Fruit fly (Drosophila melanogaster) whole organism, adult: ENCODE data around the gene Lrch.

Experiments used
- CG11617 ChIP-seq: fragments of 200-800 bp; sonication (Bioruptor generic); optimal IDR thresholded peaks from 2 replicates; lab custom pipeline; 2017; ENCODE audit warnings: mild to moderate bottlenecking, missing biosample characterization, missing genetic modification reagents, missing genetic modification characterization
- CG12768 ChIP-seq: fragments of 200-800 bp; sonication (Bioruptor generic); optimal IDR thresholded peaks from 2 replicates; lab custom pipeline; 2017; ENCODE audit warnings: missing biosample characterization, missing genetic modification characterization, mild to moderate bottlenecking, moderate library complexity, missing genetic modification reagents
- CG14711 ChIP-seq: fragments of 200-800 bp; sonication (Bioruptor generic); optimal IDR thresholded peaks from 2 replicates; lab custom pipeline; 2018; ENCODE audit warnings: missing biosample characterization, mild to moderate bottlenecking, missing genetic modification characterization, moderate library complexity
- CG1620 ChIP-seq: fragments of 200-800 bp; sonication (Bioruptor generic); optimal IDR thresholded peaks from 2 replicates; lab custom pipeline; 2016; ENCODE audit warnings: missing biosample characterization, missing genetic modification characterization
- CG33017 ChIP-seq: fragments of 200-800 bp; sonication (Bioruptor generic); optimal IDR thresholded peaks from 2 replicates; lab custom pipeline; 2018; ENCODE audit warnings: missing biosample characterization, mild to moderate bottlenecking, missing genetic modification characterization, moderate library complexity
- CG5204 ChIP-seq: fragments of 200-800 bp; sonication (Bioruptor generic); optimal IDR thresholded peaks from 2 replicates; lab custom pipeline; 2016; ENCODE audit warnings: missing biosample characterization, missing genetic modification characterization
- CG7045 ChIP-seq: fragments of 200-800 bp; sonication (Bioruptor generic); optimal IDR thresholded peaks from 2 replicates; lab custom pipeline; 2017; ENCODE audit warnings: missing biosample characterization, mild to moderate bottlenecking, missing genetic modification characterization
- CG7101 ChIP-seq: fragments of 200-800 bp; sonication (Bioruptor generic); optimal IDR thresholded peaks from 2 replicates; lab custom pipeline; 2018; ENCODE audit warnings: missing biosample characterization, mild to moderate bottlenecking, missing genetic modification characterization, moderate library complexity
- Clk ChIP-seq: fragments of 200-800 bp; sonication (Bioruptor generic); optimal IDR thresholded peaks from 2 replicates; lab custom pipeline; 2017; ENCODE audit warnings: missing biosample characterization, missing genetic modification characterization
- Crg-1 ChIP-seq: fragments of 200-800 bp; sonication (Bioruptor generic); optimal IDR thresholded peaks from 2 replicates; lab custom pipeline; 2016; ENCODE audit warnings: missing biosample characterization, missing genetic modification characterization
- Hr96 ChIP-seq: fragments of 200-800 bp; sonication (Bioruptor generic); optimal IDR thresholded peaks from 2 replicates; lab custom pipeline; 2016; ENCODE audit warnings: missing biosample characterization, missing genetic modification characterization
- Mnt ChIP-seq: fragments of 200-800 bp; sonication (Bioruptor generic); optimal IDR thresholded peaks from 2 replicates; lab custom pipeline; 2016; ENCODE audit warnings: missing biosample characterization, mild to moderate bottlenecking, missing genetic modification characterization
- bab1 ChIP-seq: fragments of 200-800 bp; sonication (Bioruptor generic); optimal IDR thresholded peaks from 3 replicates; lab custom pipeline; 2019; ENCODE audit warnings: missing biosample characterization, mild to moderate bottlenecking, missing genetic modification characterization, moderate library complexity
- cic ChIP-seq: fragments of 200-800 bp; sonication (Bioruptor generic); optimal IDR thresholded peaks from 2 replicates; lab custom pipeline; 2017; ENCODE audit warnings: missing biosample characterization, mild to moderate bottlenecking, missing genetic modification characterization, moderate library complexity
- cnc ChIP-seq, 2 experiments: fragments of >200 bp; optimal IDR thresholded peaks; 2 replicates each; lab custom pipeline; 2017
- kay ChIP-seq: fragments of 200-800 bp; sonication (Bioruptor generic); peaks from one replicate; lab custom pipeline; 2016; ENCODE audit warnings: missing biosample characterization, missing genetic modification characterization, borderline replicate concordance
- ovo ChIP-seq: fragments of 200-800 bp; sonication (Bioruptor generic); optimal IDR thresholded peaks from 2 replicates; lab custom pipeline; 2016; ENCODE audit warnings: missing biosample characterization, missing genetic modification characterization
- pad ChIP-seq: fragments of 200-800 bp; sonication (Bioruptor generic); optimal IDR thresholded peaks from 3 replicates; lab custom pipeline; 2017; ENCODE audit warnings: missing biosample characterization, missing genetic modification characterization, mild to moderate bottlenecking, moderate library complexity, missing genetic modification reagents
- tj ChIP-seq: fragments of 200-800 bp; sonication (Bioruptor generic); optimal IDR thresholded peaks from 3 replicates; lab custom pipeline; 2017; ENCODE audit warnings: missing biosample characterization, mild to moderate bottlenecking, missing genetic modification characterization, moderate library complexity
- toe ChIP-seq: fragments of 200-800 bp; sonication (Bioruptor generic); optimal IDR thresholded peaks from 2 replicates; lab custom pipeline; 2016; ENCODE audit warnings: missing biosample characterization, missing genetic modification characterization

The Lrch gene

DNA sequence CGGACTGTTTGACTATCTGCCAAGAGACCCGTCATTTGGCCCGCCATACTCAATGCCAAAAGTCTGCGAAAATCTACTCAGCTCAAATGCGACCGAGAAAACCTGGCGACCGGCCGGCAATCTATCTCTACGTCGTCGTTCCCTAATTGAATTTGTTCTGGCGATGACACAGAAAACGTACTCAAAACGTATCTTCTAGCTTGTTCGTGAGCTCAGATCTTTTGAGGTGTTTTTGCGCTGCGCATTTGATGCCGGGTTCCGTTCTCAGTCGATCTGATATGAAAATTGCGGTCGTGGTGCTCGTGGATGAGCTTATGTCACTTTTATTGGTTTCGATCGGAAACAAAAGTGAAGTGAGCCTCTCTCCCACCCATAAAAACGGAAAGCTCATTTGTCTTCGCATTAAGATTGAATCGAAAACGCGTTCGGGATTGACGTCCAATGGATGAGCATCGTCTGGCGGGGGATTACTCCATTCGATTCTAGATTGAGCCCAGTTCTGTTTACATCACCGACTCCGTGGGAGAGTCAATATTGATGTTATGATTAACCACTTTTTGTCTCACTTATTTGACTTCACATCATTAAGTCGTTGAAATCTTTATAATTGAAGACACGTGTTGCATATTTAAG, 3.9 kb upstream of the Lrch start:
- TF ChIP-seq pad (peak; percentile 1), ovo (GFP tag; lab: Kevin White, UChicago) (no peak), cic (peak; percentile 55), CG33017 (tag; lab: Kevin White, UChicago) (no peak), Clk (GFP tag; lab: Kevin White, UChicago) (no peak), tj (no peak), Hr96 (GFP tag; lab: Kevin White, UChicago) (no peak), kay (GFP tag; lab: Kevin White, UChicago) (peak; percentile 51), Mnt (GFP tag; lab: Kevin White, UChicago) (peak; percentile 12), cnc (optimal IDR thresholded peaks at IDR 0.05; lab: Kevin White, UChicago) (no peak), toe (GFP tag; lab: Kevin White, UChicago) (no peak), CG7045 (GFP tag; lab: Kevin White, UChicago) (no peak), CG14711 (tag; lab: Kevin White, UChicago) (no peak), CG1620 (GFP tag; lab: Kevin White, UChicago) (no peak), CG12768 (GFP tag; lab: Kevin White, UChicago) (peak; percentile 18), CG5204 (GFP tag; lab: Kevin White, UChicago) (no peak), bab1 (GFP tag; lab: Kevin White, UChicago) (no peak), Crg-1 (peak; percentile 19), CG11617 (no peak), CG7101 (tag; lab: Kevin White, UChicago) (peak; percentile 44)

DNA sequence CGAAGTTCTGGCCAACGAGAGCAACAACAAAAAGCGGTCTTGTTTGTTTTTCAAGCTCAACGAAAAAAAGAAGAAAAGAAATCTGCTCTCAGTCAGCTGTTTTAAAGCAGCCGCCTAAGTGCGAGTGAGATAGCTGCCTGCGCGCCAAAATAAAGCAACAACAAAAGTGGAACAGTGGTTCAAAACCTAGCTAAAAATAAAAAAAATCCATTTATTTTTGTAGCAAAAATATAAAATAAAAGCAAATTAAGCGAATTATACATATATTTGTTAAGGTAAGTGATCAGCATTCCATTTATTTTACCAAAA, 1.3 kb upstream of the Lrch start:
- TF ChIP-seq pad = no peak
- peak; percentile 41 for TF ChIP-seq CG7045 (GFP tag; lab: Kevin White, UChicago)
- TF ChIP-seq CG33017 (tag; lab: Kevin White, UChicago) = peak; percentile 35
- no peak for TF ChIP-seq cnc (optimal IDR thresholded peaks at IDR 0.05; lab: Kevin White, UChicago)
- no peak for TF ChIP-seq Hr96 (GFP tag; lab: Kevin White, UChicago)
- peak; percentile 44 for TF ChIP-seq toe (GFP tag; lab: Kevin White, UChicago)
- TF ChIP-seq tj = peak; percentile 66
- peak; percentile 84 for TF ChIP-seq kay (GFP tag; lab: Kevin White, UChicago)
- TF ChIP-seq Crg-1 = no peak
- peak; percentile 10 for TF ChIP-seq CG5204 (GFP tag; lab: Kevin White, UChicago)
- peak; percentile 31 for TF ChIP-seq CG1620 (GFP tag; lab: Kevin White, UChicago)
- no peak for TF ChIP-seq CG14711 (tag; lab: Kevin White, UChicago)
- no peak for TF ChIP-seq Mnt (GFP tag; lab: Kevin White, UChicago)
- TF ChIP-seq ovo (GFP tag; lab: Kevin White, UChicago) = peak; percentile 61
- peak; percentile 67 for TF ChIP-seq CG11617
- TF ChIP-seq cic = peak; percentile 18
- TF ChIP-seq Clk (GFP tag; lab: Kevin White, UChicago) = no peak
- TF ChIP-seq CG12768 (GFP tag; lab: Kevin White, UChicago) = no peak
- no peak for TF ChIP-seq CG7101 (tag; lab: Kevin White, UChicago)
- TF ChIP-seq bab1 (GFP tag; lab: Kevin White, UChicago) = peak; percentile 23

DNA sequence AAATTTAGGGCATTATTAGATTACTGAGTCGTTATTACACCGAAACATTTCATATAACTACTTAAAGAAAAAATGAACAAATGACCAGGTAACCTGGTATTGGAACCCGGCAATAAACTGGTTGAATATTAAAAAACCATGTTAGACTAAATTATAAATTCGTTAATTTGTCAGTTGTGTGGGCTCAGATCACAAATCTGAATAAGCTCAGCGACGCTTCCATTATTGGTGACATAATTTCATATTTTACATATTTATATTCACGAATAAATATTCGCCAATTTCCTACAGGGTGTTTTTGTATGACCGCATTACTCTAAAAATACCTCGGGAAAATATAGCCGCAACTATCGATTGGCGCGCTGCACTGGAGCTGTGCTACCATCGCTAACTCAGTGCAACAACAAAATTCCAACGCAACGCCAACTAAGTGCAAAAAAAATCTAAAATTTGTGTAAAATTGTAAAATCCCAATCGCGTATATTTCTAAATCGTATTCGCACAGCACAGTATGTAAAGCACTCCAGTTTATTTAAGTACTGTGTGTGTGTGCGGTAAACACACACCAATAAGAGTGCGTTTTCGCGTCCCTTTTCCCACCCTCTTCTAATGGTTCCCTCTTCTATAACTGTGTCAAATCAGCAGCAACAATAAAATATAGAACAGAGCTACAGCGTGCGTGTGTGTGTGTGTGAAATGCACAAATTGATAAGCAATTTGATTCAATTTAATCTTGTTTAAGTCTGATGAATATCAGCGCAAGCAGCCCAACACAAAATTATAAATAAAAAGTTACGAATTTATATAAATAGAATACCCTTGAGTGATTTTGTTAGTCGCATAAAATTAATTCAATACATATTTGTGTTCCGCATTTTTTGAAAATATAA, 661 bp upstream of the Lrch start, which contains the start of gene CLIP-190:
Gene CLIP-190, plus strand, starts transcription at position 370 of the 890 bp plus-strand sequence.
- TF ChIP-seq pad (no peak), kay (GFP tag; lab: Kevin White, UChicago) (peak; percentile 90), toe (GFP tag; lab: Kevin White, UChicago) (peak; percentile 45), Crg-1 (peak; percentile 2), CG5204 (GFP tag; lab: Kevin White, UChicago) (peak; percentile 26)

DNA sequence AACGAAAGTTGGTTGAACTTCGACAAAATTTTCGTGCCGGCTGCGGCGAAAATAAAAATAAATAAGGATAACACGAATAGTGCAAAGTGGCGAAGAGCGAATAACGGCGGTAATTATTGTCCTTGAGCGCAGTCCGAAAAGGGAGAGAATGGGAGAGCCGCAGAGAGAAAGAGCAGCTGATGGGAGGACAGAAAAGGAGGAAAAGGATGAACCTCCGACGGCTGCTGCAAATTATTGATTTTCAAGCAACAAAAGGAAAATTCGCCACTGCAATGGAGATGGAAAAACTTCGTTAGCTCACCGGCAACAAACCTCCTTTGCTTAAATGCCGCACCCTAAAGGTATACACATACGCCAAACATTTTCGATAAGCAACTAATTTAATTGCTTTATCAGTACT, 1.1 kb downstream of the Lrch start:
- TF ChIP-seq pad (no peak), Clk (GFP tag; lab: Kevin White, UChicago) (no peak), CG7101 (tag; lab: Kevin White, UChicago) (no peak), CG33017 (tag; lab: Kevin White, UChicago) (no peak), cic (no peak), CG14711 (tag; lab: Kevin White, UChicago) (no peak), tj (no peak), cnc (optimal IDR thresholded peaks at IDR 0.05; lab: Kevin White, UChicago) (no peak), CG7045 (GFP tag; lab: Kevin White, UChicago) (no peak), toe (GFP tag; lab: Kevin White, UChicago) (no peak), ovo (GFP tag; lab: Kevin White, UChicago) (no peak), Mnt (GFP tag; lab: Kevin White, UChicago) (no peak), CG11617 (no peak), CG12768 (GFP tag; lab: Kevin White, UChicago) (no peak), Crg-1 (no peak), kay (GFP tag; lab: Kevin White, UChicago) (no peak), bab1 (GFP tag; lab: Kevin White, UChicago) (no peak), CG1620 (GFP tag; lab: Kevin White, UChicago) (no peak)

dm6 chr2L:17382318-17382717, 1.6 kb downstream of the Lrch start:
- no peak for TF ChIP-seq CG5204 (GFP tag; lab: Kevin White, UChicago)
- peak; percentile 42 for TF ChIP-seq CG7045 (GFP tag; lab: Kevin White, UChicago)
- no peak for TF ChIP-seq CG1620 (GFP tag; lab: Kevin White, UChicago)
- no peak for TF ChIP-seq cic
- TF ChIP-seq CG14711 (tag; lab: Kevin White, UChicago) = no peak
- no peak for TF ChIP-seq tj
- TF ChIP-seq ovo (GFP tag; lab: Kevin White, UChicago) = no peak
- TF ChIP-seq kay (GFP tag; lab: Kevin White, UChicago) = no peak
- TF ChIP-seq bab1 (GFP tag; lab: Kevin White, UChicago) = no peak
- peak; percentile 25 for TF ChIP-seq CG7101 (tag; lab: Kevin White, UChicago)
- no peak for TF ChIP-seq Crg-1
